Fruit fly (Drosophila melanogaster) whole organism, wandering third instar larva: ENCODE results near the gene ckd.

Source experiments
- Abd-B ChIP-seq: fragments of >200 bp; optimal IDR thresholded peaks from 2 replicates; lab custom pipeline; 2017; ENCODE audit warnings: missing biosample characterization, missing genetic modification characterization
- CG32264 ChIP-seq: fragments of 200-800 bp; sonication (Bioruptor generic); optimal IDR thresholded peaks from 2 replicates; lab custom pipeline; 2016; ENCODE audit warnings: missing biosample characterization, missing genetic modification characterization
- CG9705 ChIP-seq: fragments of 200-800 bp; sonication (Bioruptor generic); optimal IDR thresholded peaks from 2 replicates; lab custom pipeline; 2018; ENCODE audit warnings: missing biosample characterization, mild to moderate bottlenecking, missing genetic modification characterization
- CrebA ChIP-seq: fragments of 200-800 bp; sonication (Bioruptor generic); optimal IDR thresholded peaks from 2 replicates; lab custom pipeline; 2016; ENCODE audit warnings: missing biosample characterization, mild to moderate bottlenecking, missing genetic modification characterization, borderline replicate concordance
- Dfd ChIP-seq: fragments of >200 bp; optimal IDR thresholded peaks from 2 replicates; lab custom pipeline; 2017; ENCODE audit warnings: missing biosample characterization, missing genetic modification characterization
- Dif ChIP-seq: fragments of 200-275, 200-300 bp; sonication (Bioruptor generic); optimal IDR thresholded peaks from 2 replicates; lab custom pipeline; 2018; ENCODE audit warnings: missing biosample characterization, missing genetic modification characterization; ENCODE audit not compliant: partially characterized antibody
- GATAd ChIP-seq: sonication (Bioruptor generic); optimal IDR thresholded peaks from 2 replicates; lab custom pipeline; 2016; ENCODE audit warnings: missing biosample characterization, missing genetic modification characterization
- HLH106 ChIP-seq: fragments of 200-800 bp; optimal IDR thresholded peaks from 3 replicates; lab custom pipeline; 2019; ENCODE audit warnings: missing biosample characterization, mild to moderate bottlenecking, missing genetic modification characterization, moderate library complexity
- Hnf4 ChIP-seq: fragments of 200-800 bp; sonication (Bioruptor generic); optimal IDR thresholded peaks from 2 replicates; lab custom pipeline; 2016; ENCODE audit warnings: missing biosample characterization, mild to moderate bottlenecking, missing genetic modification characterization
- Hr78 ChIP-seq: fragments of >200 bp; optimal IDR thresholded peaks from 2 replicates; lab custom pipeline; 2017; ENCODE audit warnings: missing biosample characterization, missing genetic modification characterization
- Hr83 ChIP-seq: fragments of 200-300 bp; sonication (Bioruptor generic); optimal IDR thresholded peaks from 2 replicates; lab custom pipeline; 2016; ENCODE audit warnings: missing biosample characterization, mild to moderate bottlenecking, missing genetic modification characterization, moderate library complexity; ENCODE audit not compliant: poor library complexity, severe bottlenecking
- Jra ChIP-seq: sonication (Bioruptor generic); optimal IDR thresholded peaks from 2 replicates; lab custom pipeline; 2016; ENCODE audit warnings: missing biosample characterization, missing genetic modification characterization
- Mio ChIP-seq: sonication (Bioruptor generic); optimal IDR thresholded peaks from 2 replicates; lab custom pipeline; 2016; ENCODE audit warnings: missing biosample characterization, missing genetic modification characterization
- Myc ChIP-seq: fragments of >200 bp; optimal IDR thresholded peaks from 2 replicates; lab custom pipeline; 2017
- N ChIP-seq: fragments of >200 bp; optimal IDR thresholded peaks from 2 replicates; lab custom pipeline; 2018; ENCODE audit warnings: missing biosample characterization, missing external identifiers, missing genetic modification characterization
- OdsH ChIP-seq: fragments of 200-800 bp; sonication (Bioruptor generic); optimal IDR thresholded peaks from 2 replicates; lab custom pipeline; 2016; ENCODE audit warnings: missing biosample characterization, mild to moderate bottlenecking, missing genetic modification characterization
- Rel ChIP-seq, 2 experiments: fragments of 200-800 bp; sonication (Bioruptor generic) in 1 of 2; optimal IDR thresholded peaks; 2 replicates in 1 of 2; 3 replicates in 1 of 2; lab custom pipeline; 2016 to 2019; ENCODE audit warnings: mild to moderate bottlenecking in 2 of 2, missing biosample characterization in 2 of 2, missing genetic modification characterization in 2 of 2, moderate library complexity in 1 of 2
- Sp1 ChIP-seq: fragments of 200-800 bp; sonication (Bioruptor generic); optimal IDR thresholded peaks from 3 replicates; lab custom pipeline; 2019; ENCODE audit warnings: missing biosample characterization, mild to moderate bottlenecking, missing genetic modification characterization, moderate library complexity
- Vsx2 ChIP-seq: fragments of 200-300, 225-300 bp; sonication (Bioruptor generic); optimal IDR thresholded peaks from 2 replicates; lab custom pipeline; 2018; ENCODE audit warnings: missing biosample characterization, missing genetic modification characterization; ENCODE audit not compliant: partially characterized antibody
- br ChIP-seq: fragments of 200-800 bp; sonication (Bioruptor generic); optimal IDR thresholded peaks from 2 replicates; lab custom pipeline; 2016; ENCODE audit warnings: missing biosample characterization, missing genetic modification characterization
- brk ChIP-seq: fragments of 200-800 bp; sonication (Bioruptor generic); optimal IDR thresholded peaks from 2 replicates; lab custom pipeline; 2016; ENCODE audit warnings: missing biosample characterization, mild to moderate bottlenecking, missing genetic modification characterization
- dl ChIP-seq, 2 experiments: fragments of 175-275, 200-275 bp in 1 of 2; fragments of 200-275 bp in 1 of 2; sonication (Bioruptor generic); optimal IDR thresholded peaks; lab custom pipeline; 2018; ENCODE audit warnings: mild to moderate bottlenecking in 2 of 2, missing biosample characterization in 2 of 2, missing genetic modification characterization in 2 of 2, moderate library complexity in 2 of 2; ENCODE audit not compliant: partially characterized antibody in 2 of 2, insufficient read depth in 1 of 2
- dmrt93B ChIP-seq: fragments of 200-800 bp; sonication (Bioruptor generic); optimal IDR thresholded peaks from 2 replicates; lab custom pipeline; 2018; ENCODE audit warnings: missing biosample characterization, mild to moderate bottlenecking, missing genetic modification characterization
- dsf ChIP-seq: sonication (Bioruptor generic); optimal IDR thresholded peaks from 2 replicates; lab custom pipeline; 2016; ENCODE audit warnings: missing biosample characterization, missing genetic modification characterization, borderline replicate concordance
- ey ChIP-seq: fragments of 200-800 bp; sonication (Bioruptor generic); optimal IDR thresholded peaks from 2 replicates; lab custom pipeline; 2016; ENCODE audit warnings: missing biosample characterization, missing genetic modification characterization
- foxo ChIP-seq, 2 experiments: fragments of 200-800 bp; sonication (Bioruptor generic); optimal IDR thresholded peaks; 2 replicates in 1 of 2; 3 replicates in 1 of 2; lab custom pipeline; 2016 to 2017; ENCODE audit warnings: missing biosample characterization in 2 of 2, missing genetic modification characterization in 2 of 2
- fru ChIP-seq: fragments of 200-800 bp; sonication (Bioruptor generic); optimal IDR thresholded peaks from 3 replicates; lab custom pipeline; 2016; ENCODE audit warnings: missing biosample characterization, mild to moderate bottlenecking, missing genetic modification characterization
- h ChIP-seq: fragments of 200-800 bp; sonication (Bioruptor generic); optimal IDR thresholded peaks from 3 replicates; lab custom pipeline; 2016; ENCODE audit warnings: missing biosample characterization, mild to moderate bottlenecking, missing genetic modification characterization
- jim ChIP-seq: fragments of 175-275, 200-325 bp; sonication (Bioruptor generic); optimal IDR thresholded peaks from 2 replicates; lab custom pipeline; 2016; ENCODE audit warnings: missing biosample characterization, mild to moderate bottlenecking, missing genetic modification characterization
- lola ChIP-seq: fragments of >200 bp; optimal IDR thresholded peaks from 2 replicates; lab custom pipeline; 2017; ENCODE audit warnings: missing biosample characterization, missing genetic modification characterization
- pan ChIP-seq: fragments of >200 bp; optimal IDR thresholded peaks from 2 replicates; lab custom pipeline; 2017
- psq ChIP-seq: fragments of 200-800 bp; sonication (Bioruptor generic); optimal IDR thresholded peaks from 3 replicates; lab custom pipeline; 2017; ENCODE audit warnings: missing biosample characterization, mild to moderate bottlenecking, missing genetic modification characterization, moderate library complexity
- rgr ChIP-seq: fragments of 200-800 bp; sonication (Bioruptor generic); optimal IDR thresholded peaks from 3 replicates; lab custom pipeline; 2016; ENCODE audit warnings: missing biosample characterization, mild to moderate bottlenecking, missing genetic modification characterization
- sage ChIP-seq: fragments of 200-800 bp; sonication (Bioruptor generic); optimal IDR thresholded peaks from 2 replicates; lab custom pipeline; 2016; ENCODE audit warnings: missing biosample characterization, mild to moderate bottlenecking, missing genetic modification characterization
- sv ChIP-seq: fragments of 200-800 bp; sonication (Bioruptor generic); optimal IDR thresholded peaks from 3 replicates; lab custom pipeline; 2016; ENCODE audit warnings: missing biosample characterization, missing genetic modification characterization
- tai ChIP-seq: sonication (Bioruptor generic); optimal IDR thresholded peaks from 2 replicates; lab custom pipeline; 2016; ENCODE audit warnings: missing biosample characterization, missing genetic modification characterization
- usp ChIP-seq: fragments of >200 bp; optimal IDR thresholded peaks from 2 replicates; lab custom pipeline; 2017; ENCODE audit warnings: missing biosample characterization, missing genetic modification characterization
- woc ChIP-seq: sonication (Bioruptor generic); optimal IDR thresholded peaks from 2 replicates; lab custom pipeline; 2016; ENCODE audit warnings: missing biosample characterization, mild to moderate bottlenecking, missing genetic modification characterization

ckd gene

DNA sequence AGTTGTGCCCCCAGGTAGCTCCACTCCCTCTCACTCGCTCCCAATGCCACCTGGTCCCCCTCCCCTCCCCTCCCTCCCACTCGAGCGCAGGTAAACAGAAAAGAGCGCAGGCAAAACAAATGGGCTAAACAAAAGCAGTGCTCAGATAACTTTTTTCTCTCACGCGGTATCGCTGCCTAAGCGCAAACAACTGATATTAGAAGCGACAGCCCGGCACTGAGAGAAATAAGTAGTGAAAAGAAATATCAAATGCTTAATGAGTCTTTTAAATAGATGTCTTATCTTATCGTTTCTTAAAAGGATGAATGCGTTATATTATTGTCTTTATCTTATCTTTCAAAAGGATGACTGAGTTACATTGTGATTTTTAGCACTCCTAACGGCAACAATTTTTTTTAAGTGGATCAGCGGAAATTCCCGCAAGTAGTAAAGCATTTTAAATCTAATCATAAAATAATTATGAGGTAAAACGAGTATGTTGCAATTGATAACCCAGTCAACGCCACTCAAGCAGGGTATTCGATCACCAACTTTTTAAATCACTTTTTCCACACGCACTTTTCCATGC lies 43.6 kb downstream of the ckd start:
- TF ChIP-seq dmrt93B (GFP tag; lab: Kevin White, UChicago) (no peak), HLH106 (tag; lab: Kevin White, UChicago) (peak; percentile 40), CG32264 (GFP tag; lab: Kevin White, UChicago) (peak; percentile 13), usp (no peak), brk (GFP tag; lab: Kevin White, UChicago) (peak; percentile 32), rgr (GFP tag; lab: Kevin White, UChicago) (peak; percentile 79), CG9705 (GFP tag; lab: Kevin White, UChicago) (no peak), Hr83 (no peak), OdsH (GFP tag; lab: Kevin White, UChicago) (peak; percentile 68), GATAd (GFP tag; lab: Kevin White, UChicago) (no peak), Jra (GFP tag; lab: Kevin White, UChicago) (no peak), pan (lab: Kevin White, UChicago) (no peak), dl (GFP tag; optimal IDR thresholded peaks at IDR 0.05; lab: Kevin White, UChicago; ENCODE audit: insufficient read depth in 1 of 2, partially characterized antibody in 2 of 2) (no peak), psq (GFP tag; lab: Kevin White, UChicago) (peak; percentile 47), CrebA (GFP tag; lab: Kevin White, UChicago) (peak; percentile 61), Dfd (no peak), fru (GFP tag; lab: Kevin White, UChicago) (peak; percentile 77), Mio (GFP tag; lab: Kevin White, UChicago) (no peak), foxo (GFP tag; optimal IDR thresholded peaks at IDR 0.05; lab: Kevin White, UChicago) (peak in 1 of 2 experiments; percentile 82), sv (GFP tag; lab: Kevin White, UChicago) (peak; percentile 86), N (GFP tag; lab: Kevin White, UChicago) (no peak), br (peak; percentile 50), h (GFP tag; lab: Kevin White, UChicago) (peak; percentile 82), woc (GFP tag; lab: Kevin White, UChicago) (peak; percentile 14), jim (GFP tag; lab: Kevin White, UChicago) (no peak), Dif (GFP tag; lab: Kevin White, UChicago) (no peak), ey (GFP tag; lab: Kevin White, UChicago) (peak; percentile 76), Rel (GFP tag; optimal IDR thresholded peaks at IDR 0.05; lab: Kevin White, UChicago) (no peak), Rel (tag; optimal IDR thresholded peaks at IDR 0.05; lab: Kevin White, UChicago) (peak; percentile 8), Hr78 (GFP tag; lab: Kevin White, UChicago) (no peak), tai (peak; percentile 35), Abd-B (GFP tag; lab: Kevin White, UChicago) (no peak), sage (GFP tag; lab: Kevin White, UChicago) (no peak), Myc (no peak), dsf (no peak), lola (GFP tag; lab: Kevin White, UChicago) (no peak), Hnf4 (GFP tag; lab: Kevin White, UChicago) (peak; percentile 55), Vsx2 (GFP tag; lab: Kevin White, UChicago) (no peak), Sp1 (GFP tag; lab: Kevin White, UChicago) (peak; percentile 45)

DNA sequence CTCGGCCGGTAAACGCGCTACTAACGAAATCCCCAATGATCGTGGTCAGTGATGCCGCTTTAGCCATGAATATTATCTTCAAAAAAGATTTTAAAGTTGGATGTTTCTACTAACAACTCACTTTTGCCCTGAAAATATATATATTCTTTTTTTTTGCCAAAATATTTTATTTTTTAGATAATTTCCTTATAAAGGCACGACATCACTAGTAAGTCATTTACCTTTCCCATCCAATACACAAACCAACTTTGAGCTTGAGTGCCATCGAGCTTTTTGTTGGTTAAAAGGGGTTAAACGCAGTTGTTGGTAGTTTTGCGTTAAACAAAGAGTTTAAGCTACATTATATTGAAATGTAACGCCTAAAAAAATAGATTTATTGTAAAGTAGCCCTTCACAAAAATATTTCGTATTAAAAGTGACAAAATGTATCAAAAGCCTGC lies 45.4 kb downstream of the ckd start, which contains the start of gene CG14968:
CG14968 (minus strand) TSS at position 26 of the 440 bp plus-strand sequence.
- TF ChIP-seq tai: peak; percentile 72
- TF ChIP-seq usp: no peak
- no peak for TF ChIP-seq pan (lab: Kevin White, UChicago)
- TF ChIP-seq OdsH (GFP tag; lab: Kevin White, UChicago): peak; percentile 98
- TF ChIP-seq Hnf4 (GFP tag; lab: Kevin White, UChicago): peak; percentile 86
- peak; percentile 16 for TF ChIP-seq GATAd (GFP tag; lab: Kevin White, UChicago)
- TF ChIP-seq jim (GFP tag; lab: Kevin White, UChicago): no peak
- peak; percentile 92 for TF ChIP-seq dmrt93B (GFP tag; lab: Kevin White, UChicago)
- peak; percentile 90 for TF ChIP-seq br
- peak; percentile 96 for TF ChIP-seq sage (GFP tag; lab: Kevin White, UChicago)
- TF ChIP-seq N (GFP tag; lab: Kevin White, UChicago): no peak
- TF ChIP-seq sv (GFP tag; lab: Kevin White, UChicago): peak; percentile 91
- TF ChIP-seq HLH106 (tag; lab: Kevin White, UChicago): peak; percentile 95
- TF ChIP-seq Vsx2 (GFP tag; lab: Kevin White, UChicago): no peak
- TF ChIP-seq CrebA (GFP tag; lab: Kevin White, UChicago): peak; percentile 85
- TF ChIP-seq Dif (GFP tag; lab: Kevin White, UChicago): no peak
- TF ChIP-seq Jra (GFP tag; lab: Kevin White, UChicago): peak; percentile 63
- peak; percentile 91 for TF ChIP-seq ey (GFP tag; lab: Kevin White, UChicago)
- TF ChIP-seq Hr83: peak; percentile 83
- peak; percentile 76 to 96 for TF ChIP-seq foxo (GFP tag; optimal IDR thresholded peaks at IDR 0.05; lab: Kevin White, UChicago)
- TF ChIP-seq woc (GFP tag; lab: Kevin White, UChicago): peak; percentile 78
- peak; percentile 70 for TF ChIP-seq Rel (GFP tag; optimal IDR thresholded peaks at IDR 0.05; lab: Kevin White, UChicago)
- TF ChIP-seq Rel (tag; optimal IDR thresholded peaks at IDR 0.05; lab: Kevin White, UChicago): peak; percentile 92
- peak; percentile 86 for TF ChIP-seq CG9705 (GFP tag; lab: Kevin White, UChicago)
- peak; percentile 26 for TF ChIP-seq Mio (GFP tag; lab: Kevin White, UChicago)
- TF ChIP-seq dsf: peak; percentile 43
- no peak for TF ChIP-seq Dfd
- peak; percentile 99 for TF ChIP-seq h (GFP tag; lab: Kevin White, UChicago)
- peak; percentile 93 for TF ChIP-seq Myc
- TF ChIP-seq fru (GFP tag; lab: Kevin White, UChicago): peak; percentile 92
- TF ChIP-seq lola (GFP tag; lab: Kevin White, UChicago): no peak
- TF ChIP-seq rgr (GFP tag; lab: Kevin White, UChicago): peak; percentile 98
- no peak for TF ChIP-seq Hr78 (GFP tag; lab: Kevin White, UChicago)
- TF ChIP-seq dl (GFP tag; optimal IDR thresholded peaks at IDR 0.05; lab: Kevin White, UChicago; ENCODE audit: insufficient read depth in 1 of 2, partially characterized antibody in 2 of 2): no peak
- peak; percentile 90 for TF ChIP-seq CG32264 (GFP tag; lab: Kevin White, UChicago)
- peak; percentile 94 for TF ChIP-seq psq (GFP tag; lab: Kevin White, UChicago)
- no peak for TF ChIP-seq Abd-B (GFP tag; lab: Kevin White, UChicago)
- TF ChIP-seq Sp1 (GFP tag; lab: Kevin White, UChicago): peak; percentile 98
- peak; percentile 93 for TF ChIP-seq brk (GFP tag; lab: Kevin White, UChicago)
